Fruit fly (Drosophila melanogaster) whole organism, embryonic: ENCODE measurements around the gene CG17027.

ENCODE experiments used
- Antp ChIP-seq: fragments of 200-800 bp; sonication (Bioruptor generic); optimal IDR thresholded peaks from 3 replicates; lab custom pipeline; 2016; ENCODE audit warnings: missing biosample characterization, missing genetic modification characterization
- Blimp-1 ChIP-seq: fragments of 200-800 bp; sonication (Bioruptor generic); optimal IDR thresholded peaks from 3 replicates; lab custom pipeline; 2018; ENCODE audit warnings: missing biosample characterization, missing genetic modification characterization, mild to moderate bottlenecking, moderate library complexity, missing genetic modification reagents
- CG11504 ChIP-seq: fragments of 200-800 bp; sonication (Bioruptor generic); optimal IDR thresholded peaks from 3 replicates; lab custom pipeline; 2019; ENCODE audit warnings: missing biosample characterization, mild to moderate bottlenecking, missing genetic modification characterization, moderate library complexity
- CG11695 ChIP-seq: fragments of 200-800 bp; sonication (Bioruptor generic); IDR thresholded peaks from 3 replicates; pipeline ENCODE4 v1.3.6; 2022; ENCODE audit warnings: missing biosample characterization, missing genetic modification characterization
- CG13894 ChIP-seq: fragments of 200-800 bp; sonication (Bioruptor generic); optimal IDR thresholded peaks from 3 replicates; lab custom pipeline; 2018; ENCODE audit warnings: missing biosample characterization, mild to moderate bottlenecking, missing genetic modification characterization, moderate library complexity
- CG15601 ChIP-seq: fragments of 200-800 bp; sonication (Bioruptor generic); optimal IDR thresholded peaks from 3 replicates; lab custom pipeline; 2019; ENCODE audit warnings: missing biosample characterization, mild to moderate bottlenecking, missing genetic modification characterization, moderate library complexity
- CG1647 ChIP-seq: fragments of 200-800 bp; sonication (Bioruptor generic); optimal IDR thresholded peaks from 3 replicates; lab custom pipeline; 2016; ENCODE audit warnings: missing biosample characterization, missing genetic modification characterization
- CG17328 ChIP-seq: fragments of 200-800 bp; sonication (Bioruptor generic); IDR thresholded peaks from 2 replicates; pipeline ENCODE4 v1.3.6; 2022; ENCODE audit warnings: missing biosample characterization, missing genetic modification characterization
- CG17359 ChIP-seq: fragments of 200-800 bp; sonication (Bioruptor generic); optimal IDR thresholded peaks from 3 replicates; lab custom pipeline; 2018; ENCODE audit warnings: missing biosample characterization, mild to moderate bottlenecking, missing genetic modification characterization, moderate library complexity
- CG2116 ChIP-seq: fragments of 200-800 bp; sonication (Bioruptor generic); optimal IDR thresholded peaks from 3 replicates; lab custom pipeline; 2018; ENCODE audit warnings: missing biosample characterization, mild to moderate bottlenecking, missing genetic modification characterization
- CG2889 ChIP-seq: fragments of 200-800 bp; sonication (Bioruptor generic); IDR thresholded peaks from 3 replicates; pipeline ENCODE4 v1.3.6; 2022; ENCODE audit warnings: missing biosample characterization, missing genetic modification characterization
- CG30403 ChIP-seq: fragments of 200-800 bp; sonication (Bioruptor generic); optimal IDR thresholded peaks from 3 replicates; lab custom pipeline; 2016; ENCODE audit warnings: missing biosample characterization, missing genetic modification characterization
- CG32772 ChIP-seq: fragments of 200-800 bp; sonication (Bioruptor generic); IDR thresholded peaks from 2 replicates; pipeline ENCODE4 v1.3.6; 2022; ENCODE audit warnings: missing biosample characterization, missing genetic modification characterization
- CG3281 ChIP-seq: fragments of 200-800 bp; sonication (Bioruptor generic); optimal IDR thresholded peaks from 3 replicates; lab custom pipeline; 2017; ENCODE audit warnings: missing biosample characterization, mild to moderate bottlenecking, missing genetic modification characterization
- CG6854 ChIP-seq: fragments of 200-800 bp; sonication (Bioruptor generic); optimal IDR thresholded peaks from 3 replicates; lab custom pipeline; 2017; ENCODE audit warnings: missing biosample characterization, mild to moderate bottlenecking, missing genetic modification characterization
- CG7271 ChIP-seq: fragments of 200-800 bp; sonication (Bioruptor generic); optimal IDR thresholded peaks from 2 replicates; lab custom pipeline; 2018; ENCODE audit warnings: missing biosample characterization, mild to moderate bottlenecking, missing genetic modification characterization, moderate library complexity
- CG7357 ChIP-seq: fragments of 200-800 bp; sonication (Bioruptor generic); IDR thresholded peaks from 3 replicates; pipeline ENCODE4 v1.3.6; 2022; ENCODE audit warnings: missing biosample characterization, missing genetic modification characterization
- CG7745 ChIP-seq: fragments of 200-800 bp; sonication (Bioruptor generic); optimal IDR thresholded peaks from 2 replicates; lab custom pipeline; 2018; ENCODE audit warnings: missing biosample characterization, mild to moderate bottlenecking, missing genetic modification characterization, moderate library complexity
- Chrac-16 ChIP-seq: fragments of 200-800 bp; sonication (Bioruptor generic); optimal IDR thresholded peaks from 3 replicates; lab custom pipeline; 2016; ENCODE audit warnings: missing biosample characterization, missing genetic modification characterization
- CoRest ChIP-seq: fragments of 200-800 bp; sonication (Bioruptor generic); optimal IDR thresholded peaks from 3 replicates; lab custom pipeline; 2018; ENCODE audit warnings: missing biosample characterization, mild to moderate bottlenecking, missing genetic modification characterization, moderate library complexity
- Dp ChIP-seq: fragments of 200-800 bp; sonication (Bioruptor generic); optimal IDR thresholded peaks from 2 replicates; lab custom pipeline; 2018; ENCODE audit warnings: missing biosample characterization, mild to moderate bottlenecking, missing genetic modification characterization, moderate library complexity
- Dref ChIP-seq: fragments of 200-800 bp; sonication (Bioruptor generic); IDR thresholded peaks from 2 replicates; pipeline ENCODE4 v1.3.6; 2022; ENCODE audit warnings: missing biosample characterization, missing genetic modification characterization
- E2f2 ChIP-seq: fragments of 200-800 bp; sonication (Bioruptor generic); IDR thresholded peaks from 2 replicates; pipeline ENCODE4 v1.3.6; 2022; ENCODE audit warnings: missing biosample characterization, missing genetic modification characterization
- HLH54F ChIP-seq: fragments of 200-800 bp; sonication (Bioruptor generic); optimal IDR thresholded peaks from 3 replicates; lab custom pipeline; 2016; ENCODE audit warnings: missing biosample characterization, missing genetic modification characterization
- Hey ChIP-seq: fragments of 200-800 bp; sonication (Bioruptor generic); optimal IDR thresholded peaks from 3 replicates; lab custom pipeline; 2018; ENCODE audit warnings: missing biosample characterization, mild to moderate bottlenecking, missing genetic modification characterization
- Hr51 ChIP-seq, 2 experiments: fragments of 200-800 bp; sonication (Bioruptor generic); optimal IDR thresholded peaks; 2 replicates in 1 of 2; 3 replicates in 1 of 2; lab custom pipeline; 2016 to 2018; ENCODE audit warnings: missing biosample characterization in 2 of 2, missing genetic modification characterization in 2 of 2, mild to moderate bottlenecking in 1 of 2, moderate library complexity in 1 of 2
- Nf-YA ChIP-seq: fragments of 200-800 bp; sonication (Bioruptor generic); IDR thresholded peaks from 2 replicates; pipeline ENCODE4 v1.3.6; 2022; ENCODE audit warnings: missing biosample characterization, missing genetic modification characterization
- Nf-YC ChIP-seq: fragments of 200-800 bp; optimal IDR thresholded peaks from 3 replicates; lab custom pipeline; 2019; ENCODE audit warnings: missing biosample characterization, mild to moderate bottlenecking, missing genetic modification characterization, moderate library complexity
- Sin3A ChIP-seq: fragments of >200 bp; optimal IDR thresholded peaks from 2 replicates; lab custom pipeline; 2018
- Stat92E ChIP-seq, 3 experiments: fragments of >200 bp in 2 of 3; fragments of 200-800 bp in 1 of 3; sonication (Bioruptor generic) in 1 of 3; optimal IDR thresholded peaks; 2 replicates each; lab custom pipeline; 2017 to 2019; ENCODE audit warnings: missing biosample characterization in 3 of 3, missing genetic modification characterization in 3 of 3, mild to moderate bottlenecking in 1 of 3, moderate library complexity in 1 of 3
- bbx ChIP-seq: fragments of 200-800 bp; sonication (Bioruptor generic); IDR thresholded peaks from 2 replicates; pipeline ENCODE4 v1.3.6; 2022; ENCODE audit warnings: missing biosample characterization, missing genetic modification characterization; ENCODE audit not compliant: partially characterized antibody
- btn ChIP-seq: fragments of 200-800 bp; sonication (Bioruptor generic); optimal IDR thresholded peaks from 2 replicates; lab custom pipeline; 2016; ENCODE audit warnings: missing biosample characterization, missing genetic modification characterization
- crc ChIP-seq: fragments of 200-800 bp; sonication (Bioruptor generic); optimal IDR thresholded peaks from 2 replicates; lab custom pipeline; 2016; ENCODE audit warnings: missing biosample characterization, missing genetic modification characterization
- croc ChIP-seq: fragments of 200-800 bp; sonication (Bioruptor generic); conservative IDR thresholded peaks from 3 replicates; pipeline ENCODE4 v1.3.6; 2022; ENCODE audit warnings: missing biosample characterization, missing genetic modification characterization
- danr ChIP-seq: fragments of 200-800 bp; sonication (Bioruptor generic); IDR thresholded peaks from 2 replicates; pipeline ENCODE4 v1.3.6; 2022; ENCODE audit warnings: missing biosample characterization, missing genetic modification characterization
- dysf ChIP-seq: fragments of 200-800 bp; sonication (Bioruptor generic); IDR thresholded peaks from 3 replicates; pipeline ENCODE4 v1.3.6; 2022; ENCODE audit warnings: missing biosample characterization, missing genetic modification characterization
- ems ChIP-seq: fragments of 200-800 bp; sonication (Bioruptor generic); optimal IDR thresholded peaks from 3 replicates; lab custom pipeline; 2016; ENCODE audit warnings: missing biosample characterization, missing genetic modification characterization
- fru ChIP-seq: fragments of >200 bp; optimal IDR thresholded peaks from 2 replicates; lab custom pipeline; 2017
- ken ChIP-seq: fragments of 200-800 bp; sonication (Bioruptor generic); IDR thresholded peaks from 3 replicates; pipeline ENCODE4 v1.3.6; 2022; ENCODE audit warnings: missing biosample characterization, missing genetic modification characterization
- lbe ChIP-seq: fragments of 200-800 bp; sonication (Bioruptor generic); optimal IDR thresholded peaks from 2 replicates; lab custom pipeline; 2016; ENCODE audit warnings: missing biosample characterization, mild to moderate bottlenecking, missing genetic modification characterization
- maf-S ChIP-seq: fragments of 200-800 bp; sonication (Bioruptor generic); optimal IDR thresholded peaks from 2 replicates; lab custom pipeline; 2016; ENCODE audit warnings: missing biosample characterization, missing genetic modification characterization
- pho ChIP-seq: fragments of 200-800 bp; sonication (Bioruptor generic); optimal IDR thresholded peaks from 2 replicates; lab custom pipeline; 2016; ENCODE audit warnings: missing biosample characterization, missing genetic modification characterization
- prd ChIP-seq, 3 experiments: fragments of >200 bp in 2 of 3; fragments of 200-800 bp in 1 of 3; sonication (Bioruptor generic) in 1 of 3; optimal IDR thresholded peaks in 2 of 3; IDR thresholded peaks in 1 of 3; 2 replicates in 2 of 3; 3 replicates in 1 of 3; pipeline versions ENCODE4 v1.3.6 to Lab custom; 2017 to 2022; ENCODE audit warnings: missing biosample characterization in 1 of 3, missing genetic modification characterization in 1 of 3
- salm ChIP-seq: fragments of 200-800 bp; sonication (Bioruptor generic); optimal IDR thresholded peaks from 2 replicates; lab custom pipeline; 2018; ENCODE audit warnings: missing biosample characterization, mild to moderate bottlenecking, missing genetic modification characterization
- sc ChIP-seq, 3 experiments: fragments of >200 bp in 2 of 3; fragments of 200-800 bp in 1 of 3; sonication (Bioruptor generic) in 1 of 3; optimal IDR thresholded peaks; 2 replicates in 2 of 3; 3 replicates in 1 of 3; lab custom pipeline; 2017; ENCODE audit warnings: mild to moderate bottlenecking in 1 of 3, missing biosample characterization in 1 of 3, missing genetic modification characterization in 1 of 3, missing genetic modification reagents in 1 of 3
- sima ChIP-seq: fragments of 200-800 bp; sonication (Bioruptor generic); optimal IDR thresholded peaks from 2 replicates; lab custom pipeline; 2016; ENCODE audit warnings: missing biosample characterization, missing genetic modification characterization
- slp2 ChIP-seq: fragments of 200-800 bp; sonication (Bioruptor generic); optimal IDR thresholded peaks from 2 replicates; lab custom pipeline; 2016; ENCODE audit warnings: missing biosample characterization, missing genetic modification characterization
- sug ChIP-seq: fragments of 200-800 bp; optimal IDR thresholded peaks from 2 replicates; lab custom pipeline; 2019; ENCODE audit warnings: missing biosample characterization, mild to moderate bottlenecking, missing genetic modification characterization, moderate library complexity
- vvl ChIP-seq: fragments of 200-800 bp; sonication (Bioruptor generic); IDR thresholded peaks from 2 replicates; pipeline ENCODE4 v1.3.6; 2022; ENCODE audit warnings: missing biosample characterization, missing genetic modification characterization
- wek ChIP-seq: fragments of 200-800 bp; sonication (Bioruptor generic); optimal IDR thresholded peaks from 3 replicates; lab custom pipeline; 2018; ENCODE audit warnings: missing biosample characterization, mild to moderate bottlenecking, missing genetic modification characterization, moderate library complexity

The CG17027 gene

DNA sequence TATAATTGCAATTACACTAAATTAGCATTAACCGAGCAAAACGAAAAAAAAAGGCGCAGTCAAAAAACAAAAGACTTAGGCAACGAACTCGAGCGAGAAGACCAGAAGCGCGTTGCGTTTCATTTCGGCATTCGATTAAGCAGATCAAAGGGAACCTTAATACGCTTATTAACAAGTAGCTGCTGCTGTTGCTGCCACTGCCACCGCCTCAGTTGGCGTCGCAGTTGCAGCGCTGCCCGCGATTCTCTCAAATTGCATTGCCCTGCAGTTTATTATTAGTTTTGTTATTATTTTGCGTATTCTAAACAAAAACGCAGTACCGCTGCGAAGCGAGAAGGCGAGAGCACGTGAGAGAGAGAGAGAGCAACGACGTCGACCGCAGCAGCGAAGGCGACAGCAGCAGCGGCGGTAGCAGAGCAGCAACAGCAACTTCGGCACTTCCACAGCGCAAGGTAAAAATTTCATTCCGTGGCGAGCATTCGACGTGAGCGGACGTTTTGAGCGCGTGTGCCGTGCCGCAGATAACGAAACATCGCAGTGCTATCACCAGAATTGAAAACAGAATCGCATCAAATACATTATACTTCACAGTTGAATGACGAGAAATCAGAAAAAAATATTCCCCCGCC, 43.2 kb downstream of the CG17027 start, which contains the start of gene Notum (continued):
- no peak for TF ChIP-seq danr (GFP tag; lab: Robert Waterston, UW)
- no peak for TF ChIP-seq fru
- no peak for TF ChIP-seq Sin3A (lab: Kevin White, UChicago)
- TF ChIP-seq CG17359 = no peak
- no peak for TF ChIP-seq crc (GFP tag; lab: Kevin White, UChicago)
- no peak for TF ChIP-seq CG11504
- TF ChIP-seq sug (tag; lab: Kevin White, UChicago) = no peak
- no peak for TF ChIP-seq CoRest (tag; lab: Kevin White, UChicago)
- no peak; the same call in 1 of the 2 replicates for TF ChIP-seq CG17328 (GFP tag; lab: Robert Waterston, UW)
- no peak for TF ChIP-seq CG2116
- TF ChIP-seq CG7745 (tag; lab: Kevin White, UChicago) = no peak
- TF ChIP-seq CG7271 (tag; lab: Kevin White, UChicago) = peak; percentile 17
- TF ChIP-seq E2f2 (GFP tag; lab: Robert Waterston, UW) = no peak
- TF ChIP-seq Hr51 (GFP tag; optimal IDR thresholded peaks at IDR 0.05; lab: Kevin White, UChicago) = no peak
- no peak for TF ChIP-seq dysf (GFP tag; lab: Robert Waterston, UW)
- TF ChIP-seq btn (GFP tag; lab: Kevin White, UChicago) = no peak
- no peak for TF ChIP-seq croc (GFP tag; lab: Robert Waterston, UW)
- peak; percentile 44 for TF ChIP-seq vvl (GFP tag; lab: Robert Waterston, UW)
- no peak for TF ChIP-seq sc (optimal IDR thresholded peaks at IDR 0.05; lab: Kevin White, UChicago)
- TF ChIP-seq sc (GFP tag; optimal IDR thresholded peaks at IDR 0.05; lab: Kevin White, UChicago) = no peak
- no peak for TF ChIP-seq CG30403
- no peak for TF ChIP-seq Blimp-1 (GFP tag; lab: Kevin White, UChicago)
- TF ChIP-seq Stat92E (GFP tag; optimal IDR thresholded peaks at IDR 0.05; lab: Kevin White, UChicago) = peak in 1 of 3 experiments; percentile 63
- TF ChIP-seq CG11695 (GFP tag; lab: Robert Waterston, UW) = no peak
- TF ChIP-seq CG7357 (GFP tag; lab: Robert Waterston, UW) = no peak
- no peak for TF ChIP-seq CG1647
- TF ChIP-seq Antp = no peak
- no peak for TF ChIP-seq CG15601
- no peak for TF ChIP-seq maf-S
- peak; percentile 28; the same call in 1 of the 2 replicates for TF ChIP-seq bbx (GFP tag; lab: Robert Waterston, UW)
- no peak for TF ChIP-seq Hey (tag; lab: Kevin White, UChicago)
- no peak for TF ChIP-seq Dref (GFP tag; lab: Robert Waterston, UW)
- TF ChIP-seq CG13894 = no peak
- no peak for TF ChIP-seq CG6854 (GFP tag; lab: Kevin White, UChicago)
- TF ChIP-seq slp2 (GFP tag; lab: Kevin White, UChicago) = no peak
- TF ChIP-seq ems (GFP tag; lab: Kevin White, UChicago) = no peak
- no peak for TF ChIP-seq ken (GFP tag; lab: Robert Waterston, UW)
- TF ChIP-seq Nf-YC = no peak
- TF ChIP-seq CG32772 (GFP tag; lab: Robert Waterston, UW) = no peak
- TF ChIP-seq lbe (GFP tag; lab: Kevin White, UChicago) = no peak
- TF ChIP-seq wek = no peak
- TF ChIP-seq sima = no peak
- TF ChIP-seq CG2889 = no peak
- no peak for TF ChIP-seq prd (optimal IDR thresholded peaks at IDR 0.05; lab: Kevin White, UChicago)
- peak; percentile 9; the same call in 1 of the 3 replicates for TF ChIP-seq prd (GFP tag; IDR thresholded peaks at IDR 0.05; lab: Robert Waterston, UW)
- TF ChIP-seq Nf-YA = no peak
- no peak for TF ChIP-seq Chrac-16 (GFP tag; lab: Kevin White, UChicago)
- no peak for TF ChIP-seq salm (tag; lab: Kevin White, UChicago)
- TF ChIP-seq HLH54F (GFP tag; lab: Kevin White, UChicago) = no peak
- TF ChIP-seq pho = no peak
- TF ChIP-seq CG3281 (GFP tag; lab: Kevin White, UChicago) = no peak
- no peak for TF ChIP-seq Dp (GFP tag; lab: Kevin White, UChicago)
